Fruit fly (Drosophila melanogaster): ENCODE results near the gene CG32815.

The CG32815 gene

dm6 chrX:935049-935900 lies 3.0 kb downstream of the CG32815 start, which contains the start of gene TRAM (continued):
- peak; percentile 90 for TF ChIP-seq ab (GFP tag; optimal IDR thresholded peaks at IDR 0.05)
- TF ChIP-seq pzg (GFP tag; optimal IDR thresholded peaks at IDR 0.05): peak; percentile 89
- TF ChIP-seq CG30020 (tag; optimal IDR thresholded peaks at IDR 0.05): peak; percentile 85
- TF ChIP-seq CG4360 (GFP tag; IDR thresholded peaks at IDR 0.05): peak; percentile 88
- TF ChIP-seq Scr (GFP tag; IDR thresholded peaks at IDR 0.05; ENCODE audit: partially characterized antibody): peak; percentile 83
- TF ChIP-seq Elba2 (GFP tag; optimal IDR thresholded peaks at IDR 0.05): peak; percentile 86
- peak; percentile 97 for TF ChIP-seq Dek (tag; optimal IDR thresholded peaks at IDR 0.05)
- TF ChIP-seq CG12071 (GFP tag; optimal IDR thresholded peaks at IDR 0.05): peak; percentile 98
- TF ChIP-seq unc-4 (GFP tag; IDR thresholded peaks at IDR 0.05; ENCODE audit: partially characterized antibody): peak; percentile 82
- TF ChIP-seq ewg (GFP tag; optimal IDR thresholded peaks at IDR 0.05): peak; percentile 99
- TF ChIP-seq otp (GFP tag; IDR thresholded peaks at IDR 0.05): peak; percentile 99
- peak; percentile 95 for TF ChIP-seq Blimp-1 (GFP tag; optimal IDR thresholded peaks at IDR 0.05)
- peak; percentile 97 for TF ChIP-seq danr (GFP tag; IDR thresholded peaks at IDR 0.05)
- TF ChIP-seq Hand (GFP tag; optimal IDR thresholded peaks at IDR 0.05): peak; percentile 95
- peak; percentile 98 for TF ChIP-seq Ada2b (GFP tag; IDR thresholded peaks at IDR 0.05)
- TF ChIP-seq MTF-1 (GFP tag; optimal IDR thresholded peaks at IDR 0.05; ENCODE audit: borderline replicate concordance): peak; percentile 95
- TF ChIP-seq nau (GFP tag; optimal IDR thresholded peaks at IDR 0.05): peak; percentile 95
- peak; percentile 99 for TF ChIP-seq so (GFP tag; IDR thresholded peaks at IDR 0.05)
- no peak for TF ChIP-seq Dfd (GFP tag; optimal IDR thresholded peaks at IDR 0.05)
- TF ChIP-seq amos (GFP tag; IDR thresholded peaks at IDR 0.05; ENCODE audit: partially characterized antibody): peak; percentile 88
- peak; percentile 97 for TF ChIP-seq Nf-YA (GFP tag; IDR thresholded peaks at IDR 0.05)
- TF ChIP-seq toy (GFP tag; IDR thresholded peaks at IDR 0.05): peak; percentile 98
- peak; percentile 97 for TF ChIP-seq az2 (GFP tag; optimal IDR thresholded peaks at IDR 0.05)
- peak; percentile 88 for TF ChIP-seq CG14965 (GFP tag; optimal IDR thresholded peaks at IDR 0.05; ENCODE audit: borderline replicate concordance)
- TF ChIP-seq CG16813 (GFP tag; IDR thresholded peaks at IDR 0.05; ENCODE audit: partially characterized antibody): peak; percentile 87
- TF ChIP-seq Opbp (GFP tag; IDR thresholded peaks at IDR 0.05; ENCODE audit: partially characterized antibody): peak; percentile 84; the same call in 2 of the 3 replicates
- TF ChIP-seq Dip2 (GFP tag; IDR thresholded peaks at IDR 0.05): peak; percentile 77
- peak; percentile 99 for TF ChIP-seq CG12659 (GFP tag; optimal IDR thresholded peaks at IDR 0.05)
- TF ChIP-seq zf30C (GFP tag; optimal IDR thresholded peaks at IDR 0.05): peak; percentile 49
- no peak for TF ChIP-seq yki (optimal IDR thresholded peaks at IDR 0.05)
- TF ChIP-seq CG9215 (GFP tag; IDR thresholded peaks at IDR 0.05): peak; percentile 97
- TF ChIP-seq CG13287 (GFP tag; IDR thresholded peaks at IDR 0.05; ENCODE audit: partially characterized antibody): peak; percentile 81
- TF ChIP-seq lmd (GFP tag; IDR thresholded peaks at IDR 0.05): peak; percentile 99
- peak; percentile 37 to 84 for TF ChIP-seq Trl (optimal IDR thresholded peaks at IDR 0.05)
- TF ChIP-seq Trl (GFP tag; optimal IDR thresholded peaks at IDR 0.05): peak; percentile 98
- peak; percentile 98 for TF ChIP-seq CG15514 (GFP tag; optimal IDR thresholded peaks at IDR 0.05)
- peak; percentile 99 for TF ChIP-seq CG5953 (GFP tag; IDR thresholded peaks at IDR 0.05)
- peak; percentile 97 for TF ChIP-seq jing (GFP tag; optimal IDR thresholded peaks at IDR 0.05)
- peak; percentile 95 for TF ChIP-seq kay (GFP tag; optimal IDR thresholded peaks at IDR 0.05)
- peak; percentile 92 for TF ChIP-seq Kr (GFP tag; optimal IDR thresholded peaks at IDR 0.05)
- peak; percentile 99 for TF ChIP-seq CG8944 (GFP tag; optimal IDR thresholded peaks at IDR 0.05)
- peak; percentile 98 for TF ChIP-seq PHDP (tag; optimal IDR thresholded peaks at IDR 0.05)
- TF ChIP-seq grn (GFP tag; optimal IDR thresholded peaks at IDR 0.05): peak; percentile 81
- TF ChIP-seq CG12299 (tag; optimal IDR thresholded peaks at IDR 0.05): peak; percentile 97
- no peak for TF ChIP-seq Tbp (GFP tag; optimal IDR thresholded peaks at IDR 0.05)
- TF ChIP-seq luna (GFP tag; optimal IDR thresholded peaks at IDR 0.05): peak; percentile 94
- peak; percentile 96 for TF ChIP-seq CG6175 (GFP tag; IDR thresholded peaks at IDR 0.05)
- no peak for TF ChIP-seq abd-A (tag; optimal IDR thresholded peaks at IDR 0.05)
